Worm (Caenorhabditis elegans): ENCODE measurements around the gene F09F9.5.
A peak's percentile ranks its signal among the peaks of the same experiment; 100 is the strongest.

The F09F9.5 gene

ce11 chrX:4159185-4159871, 41.6 kb downstream of the F09F9.5 start:
- TF ChIP-seq nhr-23 (tag; optimal IDR thresholded peaks at IDR 0.05), result peak; percentile 78
- no peak for TF ChIP-seq nhr-28 (tag; optimal IDR thresholded peaks at IDR 0.05)
- TF ChIP-seq nhr-76 (tag; optimal IDR thresholded peaks at IDR 0.05), result no peak
- TF ChIP-seq elt-3 (tag; optimal IDR thresholded peaks at IDR 0.05), result no peak
- TF ChIP-seq nhr-67 (tag; optimal IDR thresholded peaks at IDR 0.05), result no peak
- TF ChIP-seq unc-62 (GFP tag; optimal IDR thresholded peaks at IDR 0.05), result no peak
- TF ChIP-seq fkh-2 (tag; optimal IDR thresholded peaks at IDR 0.05), result no peak
- peak; percentile 38 for TF ChIP-seq egl-5 (tag; optimal IDR thresholded peaks at IDR 0.05)
- TF ChIP-seq lsy-12 (tag; optimal IDR thresholded peaks at IDR 0.05), result no peak
- TF ChIP-seq ama-1 (optimal IDR thresholded peaks at IDR 0.05), result no peak
- no peak for TF ChIP-seq nhr-25 (tag; optimal IDR thresholded peaks at IDR 0.05)
- TF ChIP-seq hmg-11 (tag; optimal IDR thresholded peaks at IDR 0.05), result peak; percentile 0
- no peak for TF ChIP-seq tbx-2 (tag; optimal IDR thresholded peaks at IDR 0.05)

ce11 chrX:4159929-4160328, 42.2 kb downstream of the F09F9.5 start:
- TF ChIP-seq ama-1 (optimal IDR thresholded peaks at IDR 0.05) (no peak), fkh-10 (GFP tag; optimal IDR thresholded peaks at IDR 0.05) (peak; percentile 1), skn-1 (tag; optimal IDR thresholded peaks at IDR 0.05) (no peak)

- TF ChIP-seq elt-2 (tag; optimal IDR thresholded peaks at IDR 0.05) (no peak), R02D3.7 (tag; optimal IDR thresholded peaks at IDR 0.05) (no peak), mdl-1 (tag; optimal IDR thresholded peaks at IDR 0.05) (no peak), nfya-1 (tag; optimal IDR thresholded peaks at IDR 0.05; ENCODE audit: insufficient read depth) (no peak), eor-1 (tag; optimal IDR thresholded peaks at IDR 0.05) (no peak), skn-1 (tag; optimal IDR thresholded peaks at IDR 0.05) (no peak), egl-5 (tag; optimal IDR thresholded peaks at IDR 0.05) (no peak), ama-1 (optimal IDR thresholded peaks at IDR 0.05) (no peak), ceh-16 (tag; optimal IDR thresholded peaks at IDR 0.05) (no peak), mml-1 (tag; optimal IDR thresholded peaks at IDR 0.05) (no peak), nhr-11 (tag; optimal IDR thresholded peaks at IDR 0.05) (no peak), pha-4 (tag; optimal IDR thresholded peaks at IDR 0.05) (no peak), lin-39 (tag; optimal IDR thresholded peaks at IDR 0.05) (no peak), nhr-28 (tag; optimal IDR thresholded peaks at IDR 0.05) (no peak), tbx-2 (tag; optimal IDR thresholded peaks at IDR 0.05) (no peak), sea-2 (GFP tag; optimal IDR thresholded peaks at IDR 0.05) (no peak), ceh-28 (tag; optimal IDR thresholded peaks at IDR 0.05) (no peak), ztf-4 (tag; optimal IDR thresholded peaks at IDR 0.05) (no peak), snpc-4 (tag; optimal IDR thresholded peaks at IDR 0.05) (no peak)
Observed at ce11 chrX:4161938-4162337, 44.2 kb downstream of the F09F9.5 start.

- TF ChIP-seq zag-1 (tag; optimal IDR thresholded peaks at IDR 0.05) (no peak), unc-62 (GFP tag; optimal IDR thresholded peaks at IDR 0.05) (no peak), ZK546.5 (tag; optimal IDR thresholded peaks at IDR 0.05) (no peak), aly-2 (tag; optimal IDR thresholded peaks at IDR 0.05) (no peak), skn-1 (tag; optimal IDR thresholded peaks at IDR 0.05) (no peak), lin-15B (tag; optimal IDR thresholded peaks at IDR 0.05) (no peak), egl-5 (tag; optimal IDR thresholded peaks at IDR 0.05) (no peak), R02D3.7 (tag; optimal IDR thresholded peaks at IDR 0.05) (no peak), pqm-1 (tag; optimal IDR thresholded peaks at IDR 0.05) (no peak), nfya-1 (tag; optimal IDR thresholded peaks at IDR 0.05; ENCODE audit: insufficient read depth) (no peak), snpc-4 (tag; optimal IDR thresholded peaks at IDR 0.05) (no peak), elt-3 (tag; optimal IDR thresholded peaks at IDR 0.05) (no peak), ama-1 (optimal IDR thresholded peaks at IDR 0.05) (no peak), ceh-9 (tag; optimal IDR thresholded peaks at IDR 0.05) (no peak), nhr-28 (tag; optimal IDR thresholded peaks at IDR 0.05) (no peak)
Observed at ce11 chrX:4163391-4163790, 45.7 kb downstream of the F09F9.5 start, which contains the start of gene ZK470.1. ZK470.1 (plus strand) TSS chrX:4163691.

- TF ChIP-seq lin-39 (tag; optimal IDR thresholded peaks at IDR 0.05) (no peak), aly-2 (tag; optimal IDR thresholded peaks at IDR 0.05) (no peak), nhr-43 (tag; optimal IDR thresholded peaks at IDR 0.05; ENCODE audit: poor library complexity, severe bottlenecking) (no peak), mml-1 (tag; optimal IDR thresholded peaks at IDR 0.05) (no peak), elt-2 (tag; optimal IDR thresholded peaks at IDR 0.05) (no peak), pqm-1 (tag; optimal IDR thresholded peaks at IDR 0.05) (no peak), jun-1 (tag; optimal IDR thresholded peaks at IDR 0.05) (no peak), skn-1 (tag; optimal IDR thresholded peaks at IDR 0.05) (no peak), ztf-4 (tag; optimal IDR thresholded peaks at IDR 0.05) (no peak), ZK546.5 (tag; optimal IDR thresholded peaks at IDR 0.05) (no peak), ceh-9 (tag; optimal IDR thresholded peaks at IDR 0.05) (no peak), nhr-25 (tag; optimal IDR thresholded peaks at IDR 0.05) (no peak)
Observed at ce11 chrX:4167150-4167549, 49.4 kb downstream of the F09F9.5 start, which contains the start of gene ZK470.14. ZK470.14 (plus strand) TSS chrX:4167450.
